Worm (Caenorhabditis elegans): ENCODE measurements around the gene T14G10.8.

Gene T14G10.8

DNA sequence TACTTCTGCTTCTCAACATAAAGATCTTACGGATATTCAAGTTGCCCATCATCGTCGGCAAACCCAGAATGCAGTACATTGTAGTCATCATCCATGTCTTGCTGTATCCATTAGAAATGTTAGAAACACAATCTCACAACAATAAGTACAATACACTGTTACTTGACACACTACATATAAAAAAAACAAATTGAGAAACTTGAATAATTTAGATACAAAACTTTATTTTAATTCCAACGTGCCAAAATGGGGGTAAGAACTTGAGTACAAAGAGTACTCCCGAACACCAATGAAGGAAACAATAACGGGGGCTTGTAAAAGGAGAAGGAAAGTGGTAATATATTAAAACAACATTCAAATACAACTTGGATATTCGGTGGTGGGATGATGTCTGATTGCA is 20.2 kb downstream of the T14G10.8 start, which contains the start of gene ctf-18:
TSS of gene ctf-18 (minus strand) at position 101 of the 400 bp plus-strand sequence.
- TF ChIP-seq B0310.2 (tag; optimal IDR thresholded peaks at IDR 0.05) (no peak), scrt-1 (GFP tag; IDR thresholded peaks at IDR 0.05) (no peak), ama-1 (optimal IDR thresholded peaks at IDR 0.05) (no peak), F13C5.2 (tag; optimal IDR thresholded peaks at IDR 0.05) (no peak), tbx-37 (GFP tag; conservative IDR thresholded peaks at IDR 0.05) (no peak), hmbx-1 (tag; optimal IDR thresholded peaks at IDR 0.05) (no peak), hmg-4 (GFP tag; optimal IDR thresholded peaks at IDR 0.05) (no peak), hnd-1 (tag; optimal IDR thresholded peaks at IDR 0.05) (no peak), sea-1 (GFP tag; conservative IDR thresholded peaks at IDR 0.05) (no peak), ceh-13 (GFP tag; optimal IDR thresholded peaks at IDR 0.05) (no peak), pes-1 (GFP tag; IDR thresholded peaks at IDR 0.05) (no peak), tbx-11 (GFP tag; IDR thresholded peaks at IDR 0.05) (no peak), aly-1 (tag; optimal IDR thresholded peaks at IDR 0.05) (no peak), ets-7 (tag; optimal IDR thresholded peaks at IDR 0.05) (no peak), flt-1 (GFP tag; IDR thresholded peaks at IDR 0.05) (no peak), ceh-36 (tag; optimal IDR thresholded peaks at IDR 0.05) (no peak), tra-4 (tag; optimal IDR thresholded peaks at IDR 0.05) (no peak)

DNA sequence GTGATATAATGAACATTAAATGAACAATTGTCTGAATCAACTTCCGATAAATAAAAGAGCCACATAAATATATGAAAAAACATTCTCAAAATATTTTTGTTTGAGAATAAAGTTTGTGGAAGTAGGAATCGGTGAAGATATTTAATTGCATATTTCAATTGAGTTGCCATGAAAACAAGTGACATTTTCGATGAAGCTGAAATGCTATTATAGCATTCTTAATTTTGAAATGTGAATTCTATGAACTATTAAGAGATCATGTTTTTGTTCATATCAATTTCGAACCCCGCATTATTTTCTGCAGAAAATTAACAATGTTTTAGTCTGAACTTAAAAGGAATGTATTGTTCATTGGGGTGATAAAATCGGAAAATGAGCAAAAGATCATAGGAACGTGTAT is 24.6 kb downstream of the T14G10.8 start, which contains the start of gene irld-21:
TSS of gene irld-21 (minus strand) at position 101 of the 400 bp plus-strand sequence.
- TF ChIP-seq ets-7 (tag; optimal IDR thresholded peaks at IDR 0.05) (no peak), flt-1 (GFP tag; IDR thresholded peaks at IDR 0.05) (no peak), ceh-36 (tag; optimal IDR thresholded peaks at IDR 0.05) (no peak), hmbx-1 (tag; optimal IDR thresholded peaks at IDR 0.05) (no peak), hmg-4 (GFP tag; optimal IDR thresholded peaks at IDR 0.05) (no peak), F13C5.2 (tag; optimal IDR thresholded peaks at IDR 0.05) (no peak), hnd-1 (tag; optimal IDR thresholded peaks at IDR 0.05) (no peak), pes-1 (GFP tag; IDR thresholded peaks at IDR 0.05) (no peak), scrt-1 (GFP tag; IDR thresholded peaks at IDR 0.05) (no peak), tbx-11 (GFP tag; IDR thresholded peaks at IDR 0.05) (no peak), tra-4 (tag; optimal IDR thresholded peaks at IDR 0.05) (no peak), sea-1 (GFP tag; conservative IDR thresholded peaks at IDR 0.05) (no peak)

DNA sequence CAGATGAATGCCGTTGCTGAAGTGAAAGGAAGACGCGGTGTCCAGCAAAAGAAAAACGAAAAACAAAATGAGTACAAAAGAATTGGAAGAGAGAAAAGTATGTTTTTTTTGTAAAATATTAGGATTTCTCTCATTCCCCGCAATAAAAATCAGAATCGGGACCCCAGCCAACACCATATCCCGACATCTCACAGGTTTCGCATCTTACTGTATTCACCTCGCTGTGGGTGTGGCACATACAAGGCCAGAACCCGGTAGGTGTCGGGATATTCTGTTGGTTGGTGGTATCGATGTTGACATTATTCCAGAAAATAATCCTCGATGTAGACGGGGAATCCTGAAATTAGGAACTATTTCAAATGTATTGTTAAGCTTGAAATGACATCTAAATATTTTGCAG is 30.0 kb downstream of the T14G10.8 start:
- TF ChIP-seq sea-1 (GFP tag; conservative IDR thresholded peaks at IDR 0.05) (no peak), B0310.2 (tag; optimal IDR thresholded peaks at IDR 0.05) (no peak), ama-1 (optimal IDR thresholded peaks at IDR 0.05) (no peak), scrt-1 (GFP tag; IDR thresholded peaks at IDR 0.05) (no peak), pes-1 (GFP tag; IDR thresholded peaks at IDR 0.05) (no peak), ceh-13 (GFP tag; optimal IDR thresholded peaks at IDR 0.05) (no peak), tbx-37 (GFP tag; conservative IDR thresholded peaks at IDR 0.05) (no peak), tbx-11 (GFP tag; IDR thresholded peaks at IDR 0.05) (no peak), ets-7 (tag; optimal IDR thresholded peaks at IDR 0.05) (no peak), hmg-4 (GFP tag; optimal IDR thresholded peaks at IDR 0.05) (no peak)

DNA sequence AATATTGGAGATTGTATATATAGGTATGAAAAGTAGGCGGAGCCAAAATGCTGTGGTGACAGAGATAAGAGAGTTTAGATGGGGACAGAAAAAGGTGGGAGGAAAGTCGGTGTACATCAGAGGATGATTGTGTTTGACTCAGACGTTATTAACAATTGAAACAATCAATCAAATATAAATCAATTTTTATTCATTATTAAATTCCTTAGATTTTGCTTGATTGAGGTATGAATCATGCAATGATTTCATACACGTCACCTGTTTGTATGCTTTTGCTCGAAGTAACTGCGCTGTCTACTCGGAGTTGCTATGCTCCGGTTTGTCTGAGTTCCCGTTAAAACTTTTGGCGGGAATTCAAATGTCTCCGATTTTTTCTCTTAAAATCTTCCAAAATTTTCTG is 31.6 kb downstream of the T14G10.8 start, which contains the start of gene C04G2.10:
TSS of gene C04G2.10 (plus strand) at position 301 of the 400 bp plus-strand sequence.
- TF ChIP-seq flt-1 (GFP tag; IDR thresholded peaks at IDR 0.05), result no peak
- no peak for TF ChIP-seq F13C5.2 (tag; optimal IDR thresholded peaks at IDR 0.05)
- TF ChIP-seq ama-1 (optimal IDR thresholded peaks at IDR 0.05), result no peak
- TF ChIP-seq tra-4 (tag; optimal IDR thresholded peaks at IDR 0.05), result no peak
- TF ChIP-seq tbx-37 (GFP tag; conservative IDR thresholded peaks at IDR 0.05), result no peak
- TF ChIP-seq B0310.2 (tag; optimal IDR thresholded peaks at IDR 0.05), result no peak
- TF ChIP-seq hmbx-1 (tag; optimal IDR thresholded peaks at IDR 0.05), result no peak
- TF ChIP-seq hnd-1 (tag; optimal IDR thresholded peaks at IDR 0.05), result no peak
- TF ChIP-seq hmg-4 (GFP tag; optimal IDR thresholded peaks at IDR 0.05), result no peak
- TF ChIP-seq ets-7 (tag; optimal IDR thresholded peaks at IDR 0.05), result no peak
- no peak for TF ChIP-seq ceh-13 (GFP tag; optimal IDR thresholded peaks at IDR 0.05)
- TF ChIP-seq pes-1 (GFP tag; IDR thresholded peaks at IDR 0.05), result no peak
- TF ChIP-seq tbx-11 (GFP tag; IDR thresholded peaks at IDR 0.05), result no peak
- TF ChIP-seq sea-1 (GFP tag; conservative IDR thresholded peaks at IDR 0.05), result no peak
- TF ChIP-seq scrt-1 (GFP tag; IDR thresholded peaks at IDR 0.05), result no peak

DNA sequence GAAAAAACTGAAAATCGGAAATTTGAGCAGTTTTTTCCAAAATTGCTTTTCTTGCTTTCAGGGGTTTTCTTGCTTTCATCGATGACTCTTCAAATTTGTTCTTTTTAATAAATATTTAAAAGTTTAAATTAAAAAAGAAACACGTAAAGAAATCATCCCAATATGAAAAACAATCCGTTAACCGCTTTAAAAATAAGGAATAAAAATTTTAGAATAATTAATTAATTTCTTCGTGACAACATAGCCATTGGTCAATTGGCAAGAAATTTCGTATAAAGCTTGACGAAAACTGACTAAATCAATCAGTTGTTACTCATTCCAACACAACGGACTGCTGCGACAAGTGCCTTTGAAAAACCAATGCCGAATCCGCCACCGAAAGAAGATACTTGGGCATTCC is 34.2 kb downstream of the T14G10.8 start, which contains the start of gene nsph-3.2:
TSS of gene nsph-3.2 (plus strand) at position 301 of the 400 bp plus-strand sequence.
- TF ChIP-seq hmbx-1 (tag; optimal IDR thresholded peaks at IDR 0.05), result no peak
- TF ChIP-seq flt-1 (GFP tag; IDR thresholded peaks at IDR 0.05), result no peak
- no peak for TF ChIP-seq tra-4 (tag; optimal IDR thresholded peaks at IDR 0.05)
- no peak for TF ChIP-seq F13C5.2 (tag; optimal IDR thresholded peaks at IDR 0.05)
- no peak for TF ChIP-seq tbx-37 (GFP tag; conservative IDR thresholded peaks at IDR 0.05)
- TF ChIP-seq sea-1 (GFP tag; conservative IDR thresholded peaks at IDR 0.05), result no peak
- TF ChIP-seq hnd-1 (tag; optimal IDR thresholded peaks at IDR 0.05), result no peak
- no peak for TF ChIP-seq B0310.2 (tag; optimal IDR thresholded peaks at IDR 0.05)
- TF ChIP-seq tbx-11 (GFP tag; IDR thresholded peaks at IDR 0.05), result no peak
- no peak for TF ChIP-seq pes-1 (GFP tag; IDR thresholded peaks at IDR 0.05)
- no peak for TF ChIP-seq ama-1 (optimal IDR thresholded peaks at IDR 0.05)
- TF ChIP-seq aly-1 (tag; optimal IDR thresholded peaks at IDR 0.05), result no peak
- no peak for TF ChIP-seq ceh-36 (tag; optimal IDR thresholded peaks at IDR 0.05)
- TF ChIP-seq hmg-4 (GFP tag; optimal IDR thresholded peaks at IDR 0.05), result no peak
- TF ChIP-seq scrt-1 (GFP tag; IDR thresholded peaks at IDR 0.05), result no peak
- TF ChIP-seq ets-7 (tag; optimal IDR thresholded peaks at IDR 0.05), result no peak
- no peak for TF ChIP-seq ceh-13 (GFP tag; optimal IDR thresholded peaks at IDR 0.05)

DNA sequence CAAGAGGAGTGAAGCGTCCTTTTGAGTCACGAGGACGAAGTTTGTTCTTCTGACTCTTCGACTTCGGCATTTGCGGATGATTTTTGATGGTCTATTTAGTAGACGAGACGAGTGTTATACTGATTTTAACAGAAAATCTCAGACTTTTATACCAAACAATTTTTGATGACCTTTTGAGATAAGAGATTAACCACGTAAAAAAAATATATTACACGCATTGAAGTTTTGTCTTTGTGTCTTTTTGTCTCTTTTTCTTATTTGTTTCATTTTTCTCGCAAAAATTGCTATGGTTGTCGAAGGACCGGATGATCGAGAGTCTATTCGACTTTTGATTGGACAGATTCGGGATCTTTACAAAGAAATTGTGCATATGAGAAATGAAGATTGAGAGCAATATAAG is 35.3 kb downstream of the T14G10.8 start, which contains the start of gene spch-1:
TSS of gene spch-1 (minus strand) at position 101 of the 400 bp plus-strand sequence.
- TF ChIP-seq sea-1 (GFP tag; conservative IDR thresholded peaks at IDR 0.05) (no peak), ceh-13 (GFP tag; optimal IDR thresholded peaks at IDR 0.05) (no peak), tra-4 (tag; optimal IDR thresholded peaks at IDR 0.05) (no peak)

DNA sequence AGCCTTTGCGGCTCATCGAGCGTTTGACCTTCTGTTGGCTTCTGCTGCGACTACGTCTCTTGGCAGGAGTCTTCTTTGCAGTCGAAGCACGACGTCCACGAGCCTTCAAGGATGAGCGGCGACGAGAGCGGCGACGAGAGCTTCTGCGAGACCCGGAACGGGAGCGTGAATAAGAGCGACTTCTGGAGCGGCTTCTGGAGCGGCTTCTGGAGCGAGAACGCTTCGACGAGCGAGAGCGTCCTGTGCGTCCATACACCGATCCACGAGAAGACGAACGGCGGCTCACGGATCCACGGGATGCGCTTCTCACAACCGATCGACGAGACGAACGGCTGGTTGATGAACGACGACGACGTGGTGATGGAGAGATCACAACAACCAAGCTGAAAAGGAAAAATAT is 35.9 kb downstream of the T14G10.8 start:
- TF ChIP-seq tra-4 (tag; optimal IDR thresholded peaks at IDR 0.05) (no peak), ceh-36 (tag; optimal IDR thresholded peaks at IDR 0.05) (no peak), hnd-1 (tag; optimal IDR thresholded peaks at IDR 0.05) (no peak), pes-1 (GFP tag; IDR thresholded peaks at IDR 0.05) (no peak)
